Fruit fly (Drosophila melanogaster): ENCODE measurements around the gene Mnt.
A peak's percentile ranks its signal among the peaks of the same experiment; 100 is the strongest.

The Mnt gene

DNA sequence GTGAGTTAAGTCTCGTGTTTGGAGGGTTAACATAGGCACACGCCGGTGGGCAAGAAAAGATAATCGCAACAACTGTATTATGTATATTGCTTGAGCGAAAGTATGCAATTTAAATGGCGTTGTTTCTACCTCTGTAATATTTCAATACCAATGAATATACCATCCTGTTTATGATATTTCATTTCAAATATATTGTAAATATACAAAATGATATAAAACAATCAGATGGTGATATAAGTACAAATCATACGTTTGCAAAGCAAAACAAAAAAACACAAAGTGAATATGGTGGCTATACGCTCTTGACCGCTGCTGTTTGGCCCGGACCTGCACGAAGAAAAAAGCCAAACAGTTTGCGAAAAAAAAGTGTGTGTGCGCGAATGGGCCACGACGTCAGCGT is 76.6 kb downstream of the Mnt start:
- peak; percentile 82 for TF ChIP-seq OdsH (GFP tag; optimal IDR thresholded peaks at IDR 0.05)
- TF ChIP-seq Jra (GFP tag; optimal IDR thresholded peaks at IDR 0.05) = peak; percentile 18
- TF ChIP-seq N (GFP tag; optimal IDR thresholded peaks at IDR 0.05) = no peak
- no peak for TF ChIP-seq Dif (GFP tag; optimal IDR thresholded peaks at IDR 0.05; ENCODE audit: partially characterized antibody)
- TF ChIP-seq lola (GFP tag; optimal IDR thresholded peaks at IDR 0.05) = no peak
- TF ChIP-seq sv (GFP tag; optimal IDR thresholded peaks at IDR 0.05) = no peak
- TF ChIP-seq Hr78 (GFP tag; optimal IDR thresholded peaks at IDR 0.05) = no peak
- TF ChIP-seq Rel (GFP tag; optimal IDR thresholded peaks at IDR 0.05) = peak; percentile 82
- peak; percentile 49 for TF ChIP-seq Rel (tag; optimal IDR thresholded peaks at IDR 0.05)
- TF ChIP-seq dsf (GFP tag; optimal IDR thresholded peaks at IDR 0.05; ENCODE audit: borderline replicate concordance) = peak; percentile 58
- no peak for TF ChIP-seq dl (GFP tag; optimal IDR thresholded peaks at IDR 0.05; ENCODE audit: insufficient read depth in 1 of 2, partially characterized antibody in 2 of 2)
- TF ChIP-seq GATAd (GFP tag; optimal IDR thresholded peaks at IDR 0.05) = no peak
- peak; percentile 77 for TF ChIP-seq CrebA (GFP tag; optimal IDR thresholded peaks at IDR 0.05; ENCODE audit: borderline replicate concordance)
- peak; percentile 92 for TF ChIP-seq HLH106 (tag; optimal IDR thresholded peaks at IDR 0.05)
- TF ChIP-seq brk (GFP tag; optimal IDR thresholded peaks at IDR 0.05) = peak; percentile 60
- TF ChIP-seq ey (GFP tag; optimal IDR thresholded peaks at IDR 0.05) = peak; percentile 87
- TF ChIP-seq psq (GFP tag; optimal IDR thresholded peaks at IDR 0.05) = peak; percentile 76
- TF ChIP-seq Hr83 (GFP tag; optimal IDR thresholded peaks at IDR 0.05; ENCODE audit: poor library complexity, severe bottlenecking) = no peak
- TF ChIP-seq usp (GFP tag; optimal IDR thresholded peaks at IDR 0.05) = no peak
- no peak for TF ChIP-seq Vsx2 (GFP tag; optimal IDR thresholded peaks at IDR 0.05; ENCODE audit: partially characterized antibody)
- TF ChIP-seq Abd-B (GFP tag; optimal IDR thresholded peaks at IDR 0.05) = no peak
- TF ChIP-seq Myc (optimal IDR thresholded peaks at IDR 0.05) = no peak
- peak; percentile 69 for TF ChIP-seq Hnf4 (GFP tag; optimal IDR thresholded peaks at IDR 0.05)
- peak; percentile 77 for TF ChIP-seq sage (GFP tag; optimal IDR thresholded peaks at IDR 0.05)
- TF ChIP-seq pan (optimal IDR thresholded peaks at IDR 0.05) = no peak
- peak; percentile 89 for TF ChIP-seq dmrt93B (GFP tag; optimal IDR thresholded peaks at IDR 0.05)
- peak; percentile 68 for TF ChIP-seq CG32264 (GFP tag; optimal IDR thresholded peaks at IDR 0.05)
- TF ChIP-seq tai (GFP tag; optimal IDR thresholded peaks at IDR 0.05) = peak; percentile 65
- peak; percentile 82 for TF ChIP-seq br (GFP tag; optimal IDR thresholded peaks at IDR 0.05)
- TF ChIP-seq rgr (GFP tag; optimal IDR thresholded peaks at IDR 0.05) = peak; percentile 88
- peak; percentile 89 for TF ChIP-seq fru (GFP tag; optimal IDR thresholded peaks at IDR 0.05)
- TF ChIP-seq Sp1 (GFP tag; optimal IDR thresholded peaks at IDR 0.05) = peak; percentile 94
- TF ChIP-seq Mio (GFP tag; optimal IDR thresholded peaks at IDR 0.05) = no peak
- TF ChIP-seq Dfd (GFP tag; optimal IDR thresholded peaks at IDR 0.05) = peak; percentile 78
- TF ChIP-seq foxo (GFP tag; optimal IDR thresholded peaks at IDR 0.05) = peak; percentile 3 to 91
- TF ChIP-seq jim (GFP tag; optimal IDR thresholded peaks at IDR 0.05) = no peak
- TF ChIP-seq h (GFP tag; optimal IDR thresholded peaks at IDR 0.05) = peak; percentile 89
- peak; percentile 79 for TF ChIP-seq woc (GFP tag; optimal IDR thresholded peaks at IDR 0.05)
- TF ChIP-seq CG9705 (GFP tag; optimal IDR thresholded peaks at IDR 0.05) = peak; percentile 74

DNA sequence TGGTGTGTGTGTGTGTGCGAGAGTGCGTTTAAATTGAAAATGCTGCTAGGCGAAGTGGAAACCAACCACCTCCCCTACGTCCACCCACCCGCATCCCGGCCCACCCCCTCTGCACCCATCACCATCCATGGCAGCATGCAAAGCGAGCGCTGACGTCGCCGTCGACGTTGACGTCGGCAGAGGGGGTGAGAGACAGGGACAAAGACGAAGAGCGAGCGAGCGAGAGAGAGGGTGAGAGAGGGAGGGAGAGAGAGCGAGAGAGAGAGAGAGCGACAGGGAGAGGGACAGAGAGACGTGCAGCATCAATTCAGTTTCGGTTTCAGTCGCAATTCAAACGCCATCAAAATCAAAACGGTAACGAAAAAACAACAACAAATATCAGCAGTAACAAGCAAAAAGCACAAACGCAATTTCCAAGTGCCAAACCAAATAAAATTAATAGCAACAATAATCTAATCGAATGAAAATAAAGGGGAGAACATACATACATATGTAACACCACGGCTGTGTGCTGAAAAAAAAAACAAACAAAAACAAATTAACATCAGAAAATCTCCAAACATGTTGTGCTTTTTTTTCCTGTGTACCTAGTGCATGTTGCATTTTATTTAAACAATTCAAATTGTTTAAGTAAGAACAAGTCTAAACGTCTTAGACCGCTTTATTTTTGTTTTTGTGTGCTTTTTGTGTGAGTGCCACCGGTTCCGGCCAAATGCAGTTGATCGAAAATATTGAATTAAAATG is 77.3 kb downstream of the Mnt start:
- TF ChIP-seq h (GFP tag; optimal IDR thresholded peaks at IDR 0.05) = peak; percentile 13
- TF ChIP-seq Dif (GFP tag; optimal IDR thresholded peaks at IDR 0.05; ENCODE audit: partially characterized antibody) = peak; percentile 95
- no peak for TF ChIP-seq lola (GFP tag; optimal IDR thresholded peaks at IDR 0.05)
- TF ChIP-seq foxo (GFP tag; optimal IDR thresholded peaks at IDR 0.05) = no peak
- TF ChIP-seq sage (GFP tag; optimal IDR thresholded peaks at IDR 0.05) = no peak
- no peak for TF ChIP-seq dsf (GFP tag; optimal IDR thresholded peaks at IDR 0.05; ENCODE audit: borderline replicate concordance)
- TF ChIP-seq CrebA (GFP tag; optimal IDR thresholded peaks at IDR 0.05; ENCODE audit: borderline replicate concordance) = no peak
- TF ChIP-seq Jra (GFP tag; optimal IDR thresholded peaks at IDR 0.05) = no peak
- no peak for TF ChIP-seq woc (GFP tag; optimal IDR thresholded peaks at IDR 0.05)
- TF ChIP-seq Hr83 (GFP tag; optimal IDR thresholded peaks at IDR 0.05; ENCODE audit: poor library complexity, severe bottlenecking) = peak; percentile 31
- TF ChIP-seq Mio (GFP tag; optimal IDR thresholded peaks at IDR 0.05) = no peak
- no peak for TF ChIP-seq usp (GFP tag; optimal IDR thresholded peaks at IDR 0.05)
- TF ChIP-seq N (GFP tag; optimal IDR thresholded peaks at IDR 0.05) = no peak
- TF ChIP-seq CG9705 (GFP tag; optimal IDR thresholded peaks at IDR 0.05) = no peak
- TF ChIP-seq fru (GFP tag; optimal IDR thresholded peaks at IDR 0.05) = no peak
- TF ChIP-seq pan (optimal IDR thresholded peaks at IDR 0.05) = no peak
- TF ChIP-seq psq (GFP tag; optimal IDR thresholded peaks at IDR 0.05) = peak; percentile 14
- TF ChIP-seq Abd-B (GFP tag; optimal IDR thresholded peaks at IDR 0.05) = no peak
- TF ChIP-seq HLH106 (tag; optimal IDR thresholded peaks at IDR 0.05) = no peak
- TF ChIP-seq sv (GFP tag; optimal IDR thresholded peaks at IDR 0.05) = no peak
- no peak for TF ChIP-seq Rel (GFP tag; optimal IDR thresholded peaks at IDR 0.05)
- peak; percentile 31 for TF ChIP-seq Rel (tag; optimal IDR thresholded peaks at IDR 0.05)
- no peak for TF ChIP-seq tai (GFP tag; optimal IDR thresholded peaks at IDR 0.05)
- no peak for TF ChIP-seq Hnf4 (GFP tag; optimal IDR thresholded peaks at IDR 0.05)
- no peak for TF ChIP-seq CG32264 (GFP tag; optimal IDR thresholded peaks at IDR 0.05)
- no peak for TF ChIP-seq Sp1 (GFP tag; optimal IDR thresholded peaks at IDR 0.05)
- TF ChIP-seq Vsx2 (GFP tag; optimal IDR thresholded peaks at IDR 0.05; ENCODE audit: partially characterized antibody) = peak; percentile 25
- TF ChIP-seq rgr (GFP tag; optimal IDR thresholded peaks at IDR 0.05) = no peak
- TF ChIP-seq jim (GFP tag; optimal IDR thresholded peaks at IDR 0.05) = no peak
- no peak for TF ChIP-seq Myc (optimal IDR thresholded peaks at IDR 0.05)
- no peak for TF ChIP-seq brk (GFP tag; optimal IDR thresholded peaks at IDR 0.05)
- TF ChIP-seq dl (GFP tag; optimal IDR thresholded peaks at IDR 0.05; ENCODE audit: insufficient read depth in 1 of 2, partially characterized antibody in 2 of 2) = peak; percentile 31 to 92
- TF ChIP-seq OdsH (GFP tag; optimal IDR thresholded peaks at IDR 0.05) = no peak
- TF ChIP-seq Hr78 (GFP tag; optimal IDR thresholded peaks at IDR 0.05) = no peak
- no peak for TF ChIP-seq Dfd (GFP tag; optimal IDR thresholded peaks at IDR 0.05)
- TF ChIP-seq dmrt93B (GFP tag; optimal IDR thresholded peaks at IDR 0.05) = no peak
- no peak for TF ChIP-seq br (GFP tag; optimal IDR thresholded peaks at IDR 0.05)
- no peak for TF ChIP-seq ey (GFP tag; optimal IDR thresholded peaks at IDR 0.05)
- TF ChIP-seq GATAd (GFP tag; optimal IDR thresholded peaks at IDR 0.05) = no peak
